Fruit fly (Drosophila melanogaster): ENCODE measurements around the gene m.

DNA sequence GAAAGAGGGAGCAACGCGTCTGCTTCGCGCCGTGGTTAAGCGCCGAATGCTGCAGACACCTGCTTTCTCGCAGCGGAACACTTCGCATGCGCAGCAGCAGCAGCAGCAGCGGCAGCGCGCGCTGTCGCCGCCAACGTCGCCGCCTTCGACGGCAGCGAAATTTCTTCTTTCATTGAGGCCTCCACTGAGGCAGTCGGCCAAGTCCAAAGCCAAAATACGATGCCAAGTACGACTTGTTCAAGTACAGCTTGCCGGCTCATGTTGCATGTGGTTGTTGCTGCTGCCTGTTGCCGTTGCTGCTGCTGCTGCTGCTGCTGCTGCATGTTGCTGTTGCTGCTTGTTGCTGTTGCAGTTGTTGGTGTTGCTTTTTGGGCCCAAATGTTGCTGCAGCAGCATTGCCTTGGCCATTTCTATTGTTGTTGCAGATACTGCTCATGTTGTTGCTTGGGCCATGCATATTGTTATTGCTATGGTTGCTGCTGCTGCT, 24.7 kb downstream of the m start, which contains the start of gene dy:
- no peak for TF ChIP-seq CG12659 (GFP tag; optimal IDR thresholded peaks at IDR 0.05)
- no peak for TF ChIP-seq Dip3 (GFP tag; optimal IDR thresholded peaks at IDR 0.05)
- no peak for TF ChIP-seq Myb (GFP tag; optimal IDR thresholded peaks at IDR 0.05)
- no peak for TF ChIP-seq CG33213 (GFP tag; optimal IDR thresholded peaks at IDR 0.05)
- TF ChIP-seq zf30C (GFP tag; optimal IDR thresholded peaks at IDR 0.05): no peak
- TF ChIP-seq Jarid2 (GFP tag; optimal IDR thresholded peaks at IDR 0.05): no peak
- no peak for TF ChIP-seq ro (GFP tag; IDR thresholded peaks at IDR 0.05)
- no peak for TF ChIP-seq MTF-1 (GFP tag; optimal IDR thresholded peaks at IDR 0.05; ENCODE audit: borderline replicate concordance)
- no peak for TF ChIP-seq CG8478 (optimal IDR thresholded peaks at IDR 0.05)
- TF ChIP-seq HLH54F (GFP tag; optimal IDR thresholded peaks at IDR 0.05): no peak
